Comparison of ENCODE assay signal across 1 fruit fly cellular context in genomic region chr3L:11033327-11033975, dm6.
TF ChIP-seq lines count a peak whose summit lies in the region.

No protein-coding gene starts in this region.

TF ChIP-seq in whole organism, prepupa, 60 proteins besides CTCF, POLR2A, EP300 and RAD21 (continued from another document):
- TF ChIP-seq Blimp-1 (GFP tag; optimal IDR thresholded peaks at IDR 0.05; lab: Kevin White, UChicago) (peak; percentile 70), CG8319 (GFP tag; optimal IDR thresholded peaks at IDR 0.05; lab: Kevin White, UChicago) (peak; percentile 31), Hr39 (GFP tag; optimal IDR thresholded peaks at IDR 0.05; lab: Kevin White, UChicago) (peak; percentile 65), CG11762 (GFP tag; optimal IDR thresholded peaks at IDR 0.05; lab: Kevin White, UChicago; ENCODE audit: insufficient read depth) (peak; percentile 66), CG7368 (GFP tag; optimal IDR thresholded peaks at IDR 0.05; lab: Kevin White, UChicago) (peak; percentile 32), CG8632 (GFP tag; optimal IDR thresholded peaks at IDR 0.05; lab: Kevin White, UChicago) (peak; percentile 59), Eip75B (GFP tag; optimal IDR thresholded peaks at IDR 0.05; lab: Kevin White, UChicago) (peak; percentile 79), CG6854 (GFP tag; optimal IDR thresholded peaks at IDR 0.05; lab: Kevin White, UChicago) (peak; percentile 26), CG6276 (GFP tag; optimal IDR thresholded peaks at IDR 0.05; lab: Kevin White, UChicago) (peak; percentile 76), fd85E (GFP tag; optimal IDR thresholded peaks at IDR 0.05; lab: Kevin White, UChicago) (no peak), Ets96B (tag; optimal IDR thresholded peaks at IDR 0.05; lab: Kevin White, UChicago) (peak; percentile 85), net (GFP tag; optimal IDR thresholded peaks at IDR 0.05; lab: Kevin White, UChicago) (peak; percentile 64), CG11902 (GFP tag; optimal IDR thresholded peaks at IDR 0.05; lab: Kevin White, UChicago) (peak; percentile 34), CG10669 (GFP tag; optimal IDR thresholded peaks at IDR 0.05; lab: Kevin White, UChicago) (peak; percentile 74), achi (GFP tag; optimal IDR thresholded peaks at IDR 0.05; lab: Kevin White, UChicago) (peak; percentile 76), Eip78C (GFP tag; lab: Kevin White, UChicago) (peak; percentile 96), Lpt (GFP tag; optimal IDR thresholded peaks at IDR 0.05; lab: Kevin White, UChicago) (peak; percentile 71), CG16779 (tag; optimal IDR thresholded peaks at IDR 0.05; lab: Kevin White, UChicago) (peak; percentile 50), Smox (GFP tag; optimal IDR thresholded peaks at IDR 0.05; lab: Kevin White, UChicago) (peak; percentile 68), salr (GFP tag; optimal IDR thresholded peaks at IDR 0.05; lab: Kevin White, UChicago) (peak; percentile 33 to 46), OdsH (GFP tag; optimal IDR thresholded peaks at IDR 0.05; lab: Kevin White, UChicago) (peak; percentile 80), ss (GFP tag; optimal IDR thresholded peaks at IDR 0.05; lab: Kevin White, UChicago) (peak; percentile 74 to 78), lz (GFP tag; optimal IDR thresholded peaks at IDR 0.05; lab: Kevin White, UChicago) (peak; percentile 68), fkh (GFP tag; optimal IDR thresholded peaks at IDR 0.05; lab: Kevin White, UChicago) (no peak), Sox102F (GFP tag; optimal IDR thresholded peaks at IDR 0.05; lab: Kevin White, UChicago) (peak; percentile 56), pdm3 (GFP tag; optimal IDR thresholded peaks at IDR 0.05; lab: Kevin White, UChicago) (peak; percentile 67), acj6 (GFP tag; optimal IDR thresholded peaks at IDR 0.05; lab: Kevin White, UChicago) (peak; percentile 74), esn (GFP tag; optimal IDR thresholded peaks at IDR 0.05; lab: Kevin White, UChicago) (peak; percentile 81), spab (GFP tag; optimal IDR thresholded peaks at IDR 0.05; lab: Kevin White, UChicago) (peak; percentile 81), CG11294 (GFP tag; IDR thresholded peaks at IDR 0.05; lab: Robert Waterston, UW) (0 out of 2 replicates have a peak, but pooled peaks have one; percentile 14), fd59A (GFP tag; optimal IDR thresholded peaks at IDR 0.05; lab: Kevin White, UChicago) (peak; percentile 64), Gug (GFP tag; IDR thresholded peaks at IDR 0.05; lab: Robert Waterston, UW) (peak; percentile 78), Hr4 (GFP tag; optimal IDR thresholded peaks at IDR 0.05; lab: Kevin White, UChicago) (peak; percentile 89)
TF ChIP-seq in whole organism, prepupa: peak in this region for 56.
